Worm (Caenorhabditis elegans): ENCODE measurements around the gene pgp-4.
A peak's percentile ranks its signal among the peaks of the same experiment; 100 is the strongest.

DNA sequence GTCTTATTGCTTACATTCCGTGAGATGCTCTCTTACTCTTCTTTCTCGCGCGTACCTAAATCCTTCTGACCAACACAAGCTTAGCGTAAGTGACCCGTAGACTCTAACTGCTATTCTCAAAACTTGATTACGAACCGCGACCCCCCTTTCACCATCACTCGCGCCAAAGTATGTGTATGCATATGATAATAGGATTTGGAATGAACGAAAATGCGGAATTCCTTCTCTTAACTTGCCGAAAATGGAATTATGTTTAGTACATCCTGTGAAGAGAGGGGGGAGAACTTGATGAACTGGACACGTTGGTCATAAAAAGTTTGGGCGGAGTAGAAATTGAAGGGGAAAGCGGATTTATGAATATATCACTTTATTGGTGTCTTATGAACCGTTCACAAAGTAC lies 29.3 kb downstream of the pgp-4 start:
- TF ChIP-seq nhr-28 (tag; optimal IDR thresholded peaks at IDR 0.05), result no peak
- TF ChIP-seq cnd-1 (tag; optimal IDR thresholded peaks at IDR 0.05), result no peak
- TF ChIP-seq elt-1 (tag; optimal IDR thresholded peaks at IDR 0.05; ENCODE audit: borderline replicate concordance, insufficient read depth), result no peak
- no peak for TF ChIP-seq ztf-11 (tag; optimal IDR thresholded peaks at IDR 0.05)
- TF ChIP-seq pha-4 (tag; optimal IDR thresholded peaks at IDR 0.05), result no peak
- peak; percentile 99 for TF ChIP-seq ces-1 (GFP tag; optimal IDR thresholded peaks at IDR 0.05)
- TF ChIP-seq elt-3 (tag; optimal IDR thresholded peaks at IDR 0.05), result no peak
- no peak for TF ChIP-seq unc-62 (GFP tag; optimal IDR thresholded peaks at IDR 0.05)
- TF ChIP-seq unc-39 (tag; optimal IDR thresholded peaks at IDR 0.05), result no peak
- TF ChIP-seq mab-5 (tag; optimal IDR thresholded peaks at IDR 0.05), result no peak
- TF ChIP-seq sptf-1 (tag; optimal IDR thresholded peaks at IDR 0.05), result no peak
- TF ChIP-seq unc-120 (tag; optimal IDR thresholded peaks at IDR 0.05; ENCODE audit: poor library complexity, severe bottlenecking), result no peak

All from whole organism, mixed stage, embryonic.